Worm (Caenorhabditis elegans): ENCODE data around the gene egas-3.

The egas-3 gene

ce11 chrV:18596240-18596639 is 39.9 kb downstream of the egas-3 start:
- TF ChIP-seq B0336.3 (GFP tag; IDR thresholded peaks at IDR 0.05), result no peak
- no peak for TF ChIP-seq athp-1 (tag; optimal IDR thresholded peaks at IDR 0.05)
- no peak for TF ChIP-seq zfh-2 (GFP tag; conservative IDR thresholded peaks at IDR 0.05)
- TF ChIP-seq F22D6.2 (tag; optimal IDR thresholded peaks at IDR 0.05), result no peak
- no peak for TF ChIP-seq somi-1 (GFP tag; optimal IDR thresholded peaks at IDR 0.05)
- TF ChIP-seq lir-1 (GFP tag; conservative IDR thresholded peaks at IDR 0.05), result no peak
- TF ChIP-seq pha-4 (tag; optimal IDR thresholded peaks at IDR 0.05), result no peak
- TF ChIP-seq let-607 (tag; optimal IDR thresholded peaks at IDR 0.05), result no peak
- TF ChIP-seq F57C9.4 (tag; optimal IDR thresholded peaks at IDR 0.05), result no peak
- no peak for TF ChIP-seq efl-1 (GFP tag; optimal IDR thresholded peaks at IDR 0.05)
- TF ChIP-seq ceh-100 (GFP tag; IDR thresholded peaks at IDR 0.05), result no peak

- TF ChIP-seq aptf-3 (GFP tag; IDR thresholded peaks at IDR 0.05) (no peak), him-1 (tag; optimal IDR thresholded peaks at IDR 0.05) (no peak), mes-4 (tag; optimal IDR thresholded peaks at IDR 0.05) (no peak)
Measured at ce11 chrV:18592448-18592847, 43.7 kb downstream of the egas-3 start, which contains the start of gene grdn-1. TSS of gene grdn-1 (plus strand) at chrV:18592748.

ce11 chrV:18589585-18589984 is 46.6 kb downstream of the egas-3 start:
- no peak for TF ChIP-seq ztf-26 (tag; optimal IDR thresholded peaks at IDR 0.05)
- TF ChIP-seq let-607 (tag; optimal IDR thresholded peaks at IDR 0.05), result no peak
- TF ChIP-seq hsf-1 (GFP tag; IDR thresholded peaks at IDR 0.05), result no peak
- no peak for TF ChIP-seq F57A8.1 (GFP tag; optimal IDR thresholded peaks at IDR 0.05)
- no peak for TF ChIP-seq Y53G8AR.9 (GFP tag; conservative IDR thresholded peaks at IDR 0.05)
- TF ChIP-seq lin-26 (GFP tag; IDR thresholded peaks at IDR 0.05), result no peak
- no peak for TF ChIP-seq ekl-4 (GFP tag; IDR thresholded peaks at IDR 0.05)
- no peak for TF ChIP-seq ets-4 (GFP tag; optimal IDR thresholded peaks at IDR 0.05)
- TF ChIP-seq ceh-58 (GFP tag; IDR thresholded peaks at IDR 0.05), result no peak
- no peak for TF ChIP-seq T07F8.4 (tag; optimal IDR thresholded peaks at IDR 0.05)

- TF ChIP-seq mel-28 (tag; optimal IDR thresholded peaks at IDR 0.05; ENCODE audit: borderline replicate concordance) (no peak), ZK185.1 (tag; optimal IDR thresholded peaks at IDR 0.05; ENCODE audit: poor library complexity, severe bottlenecking) (no peak), madf-3 (GFP tag; IDR thresholded peaks at IDR 0.05) (no peak), athp-1 (tag; optimal IDR thresholded peaks at IDR 0.05) (no peak), ztf-22 (GFP tag; optimal IDR thresholded peaks at IDR 0.05) (no peak), sea-2 (GFP tag; IDR thresholded peaks at IDR 0.05) (no peak), snpc-1.3 (tag; optimal IDR thresholded peaks at IDR 0.05; ENCODE audit: insufficient read depth) (no peak), F10E7.11 (tag; optimal IDR thresholded peaks at IDR 0.05) (no peak), mcd-1 (GFP tag; IDR thresholded peaks at IDR 0.05) (no peak), nhr-120 (GFP tag; IDR thresholded peaks at IDR 0.05) (no peak), K12H6.12 (tag; optimal IDR thresholded peaks at IDR 0.05) (no peak), unc-62 (GFP tag; optimal IDR thresholded peaks at IDR 0.05) (no peak)
Measured at ce11 chrV:18587936-18588335, 48.2 kb downstream of the egas-3 start.

ce11 chrV:18586954-18587353 is 49.2 kb downstream of the egas-3 start:
- no peak for TF ChIP-seq nhr-80 (tag; optimal IDR thresholded peaks at IDR 0.05)
- TF ChIP-seq F49E8.2 (tag; optimal IDR thresholded peaks at IDR 0.05; ENCODE audit: insufficient read depth), result no peak
- TF ChIP-seq Y67H2A.10 (GFP tag; conservative IDR thresholded peaks at IDR 0.05), result no peak
